Fruit fly (Drosophila melanogaster) whole organism, pupa: Measurements from ENCODE around the gene CG11050.

ENCODE experiments used
- CG15710 ChIP-seq: fragments of 200-800 bp; sonication (Bioruptor generic); optimal IDR thresholded peaks from 2 replicates; lab custom pipeline; 2018; ENCODE audit warnings: missing biosample characterization, mild to moderate bottlenecking, missing genetic modification characterization, moderate library complexity
- CG32121 ChIP-seq: fragments of 200-800 bp; sonication (Bioruptor generic); IDR thresholded peaks from 2 replicates; pipeline ENCODE4 v1.3.6; 2022; ENCODE audit warnings: missing biosample characterization, missing genetic modification characterization
- EcR ChIP-seq: fragments of 200-800 bp; sonication (Bioruptor generic); optimal IDR thresholded peaks from 3 replicates; lab custom pipeline; 2019; ENCODE audit warnings: missing biosample characterization, missing genetic modification characterization, mild to moderate bottlenecking, moderate library complexity, missing genetic modification reagents
- Pif1B ChIP-seq: fragments of 200-800 bp; sonication (Bioruptor generic); optimal IDR thresholded peaks from 3 replicates; lab custom pipeline; 2016; ENCODE audit warnings: missing biosample characterization, missing genetic modification characterization
- Snoo ChIP-seq: fragments of 200-800 bp; sonication (Bioruptor generic); optimal IDR thresholded peaks from 3 replicates; lab custom pipeline; 2017; ENCODE audit warnings: missing biosample characterization, mild to moderate bottlenecking, missing genetic modification characterization, inconsistent platforms
- rn ChIP-seq: fragments of 200-800 bp; sonication (Bioruptor generic); IDR thresholded peaks from 2 replicates; pipeline ENCODE4 v1.3.6; 2022; ENCODE audit warnings: missing biosample characterization, missing genetic modification characterization

DNA sequence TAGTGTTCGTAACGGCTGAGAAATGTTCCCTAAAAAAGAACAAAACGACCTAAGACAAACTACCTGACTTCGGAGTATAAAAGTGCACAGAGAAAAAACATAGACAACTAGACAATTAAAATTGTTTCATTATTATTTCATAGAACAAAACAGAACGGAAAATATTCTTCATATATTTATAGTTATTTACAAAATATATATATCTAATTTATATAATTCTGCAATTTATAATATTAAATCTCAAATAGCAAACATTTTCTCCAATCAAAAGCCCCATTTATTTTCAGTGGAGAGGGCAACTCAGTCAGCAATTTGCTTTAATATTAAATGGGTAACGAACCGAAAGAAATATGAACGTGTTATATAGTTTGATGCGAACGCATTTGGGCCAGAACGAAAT is 15.8 kb upstream of the CG11050 start:
- TF ChIP-seq rn (GFP tag; lab: Robert Waterston, UW) (no peak), Pif1B (no peak), CG32121 (GFP tag; lab: Robert Waterston, UW) (no peak), EcR (GFP tag; lab: Kevin White, UChicago) (no peak), Snoo (no peak), CG15710 (tag; lab: Kevin White, UChicago) (no peak)
